Worm (Caenorhabditis elegans): ENCODE measurements around the gene gst-15.

Gene gst-15

ce11 chrII:13630690-13631089 is 17.7 kb upstream of the gst-15 start, which contains the start of the genes gst-17 and gst-18:
TSS of gene gst-17 (minus strand) at chrII:13630790.
TSS of gene gst-18 (minus strand) at chrII:13630887.
- TF ChIP-seq snpc-1.3 (tag; optimal IDR thresholded peaks at IDR 0.05; ENCODE audit: insufficient read depth), result no peak
- no peak for TF ChIP-seq pbrm-1 (GFP tag; IDR thresholded peaks at IDR 0.05)
- no peak for TF ChIP-seq him-1 (tag; optimal IDR thresholded peaks at IDR 0.05)
- no peak for TF ChIP-seq C06A6.2 (GFP tag; conservative IDR thresholded peaks at IDR 0.05)
- TF ChIP-seq ztf-28 (GFP tag; IDR thresholded peaks at IDR 0.05), result no peak
- no peak for TF ChIP-seq F55B11.4 (tag; optimal IDR thresholded peaks at IDR 0.05; ENCODE audit: borderline replicate concordance, insufficient read depth)
- TF ChIP-seq somi-1 (GFP tag; optimal IDR thresholded peaks at IDR 0.05), result no peak
- TF ChIP-seq nhr-120 (GFP tag; IDR thresholded peaks at IDR 0.05), result no peak
- no peak for TF ChIP-seq bed-1 (GFP tag; IDR thresholded peaks at IDR 0.05)
- no peak for TF ChIP-seq ztf-22 (GFP tag; optimal IDR thresholded peaks at IDR 0.05)
- no peak for TF ChIP-seq tbx-9 (tag; optimal IDR thresholded peaks at IDR 0.05; ENCODE audit: borderline replicate concordance)
- TF ChIP-seq ceh-79 (tag; optimal IDR thresholded peaks at IDR 0.05), result no peak

ce11 chrII:13627001-13627400 is 14.0 kb upstream of the gst-15 start, which contains the start of gene gst-19:
TSS of gene gst-19 (minus strand) at chrII:13627145.
- no peak for TF ChIP-seq ZK185.1 (tag; optimal IDR thresholded peaks at IDR 0.05; ENCODE audit: poor library complexity, severe bottlenecking)
- TF ChIP-seq lir-1 (GFP tag; conservative IDR thresholded peaks at IDR 0.05), result no peak
- TF ChIP-seq him-1 (tag; optimal IDR thresholded peaks at IDR 0.05), result no peak
- no peak for TF ChIP-seq hsf-1 (GFP tag; IDR thresholded peaks at IDR 0.05)

ce11 chrII:13624330-13624729 is 11.3 kb upstream of the gst-15 start, which contains the start of gene gst-16:
TSS of gene gst-16 (minus strand) at chrII:13624440.
- TF ChIP-seq lin-26 (GFP tag; IDR thresholded peaks at IDR 0.05) (no peak), nhr-27 (tag; optimal IDR thresholded peaks at IDR 0.05) (no peak), lag-1 (GFP tag; IDR thresholded peaks at IDR 0.05) (no peak), fkh-3 (tag; optimal IDR thresholded peaks at IDR 0.05) (no peak), lir-1 (GFP tag; conservative IDR thresholded peaks at IDR 0.05) (no peak), ztf-6 (GFP tag; IDR thresholded peaks at IDR 0.05) (no peak), let-526 (GFP tag; IDR thresholded peaks at IDR 0.05) (no peak), Y53F4B.3 (GFP tag; IDR thresholded peaks at IDR 0.05) (no peak), F39B2.1 (GFP tag; IDR thresholded peaks at IDR 0.05) (no peak)

- TF ChIP-seq madf-8 (GFP tag; conservative IDR thresholded peaks at IDR 0.05), result 0 out of 2 replicates have a peak, but pooled peaks have one; percentile 13
- peak; percentile 71 for TF ChIP-seq F33H1.4 (GFP tag; IDR thresholded peaks at IDR 0.05)
- TF ChIP-seq madf-6 (GFP tag; IDR thresholded peaks at IDR 0.05), result peak; percentile 67
Measured at ce11 chrII:13622179-13622578, 9.2 kb upstream of the gst-15 start.

- TF ChIP-seq lin-35 (GFP tag; optimal IDR thresholded peaks at IDR 0.05), result no peak
- no peak for TF ChIP-seq Y67H2A.10 (GFP tag; conservative IDR thresholded peaks at IDR 0.05)
- TF ChIP-seq nhr-80 (tag; optimal IDR thresholded peaks at IDR 0.05), result no peak
- no peak for TF ChIP-seq attf-3 (GFP tag; conservative IDR thresholded peaks at IDR 0.05)
- no peak for TF ChIP-seq ZK185.1 (tag; optimal IDR thresholded peaks at IDR 0.05; ENCODE audit: poor library complexity, severe bottlenecking)
- TF ChIP-seq egrh-3 (GFP tag; IDR thresholded peaks at IDR 0.05), result no peak
- TF ChIP-seq unc-62 (GFP tag; optimal IDR thresholded peaks at IDR 0.05), result no peak
- no peak for TF ChIP-seq nhr-27 (tag; optimal IDR thresholded peaks at IDR 0.05)
- TF ChIP-seq somi-1 (GFP tag; optimal IDR thresholded peaks at IDR 0.05), result no peak
- TF ChIP-seq lir-1 (GFP tag; conservative IDR thresholded peaks at IDR 0.05), result no peak
- TF ChIP-seq nhr-90 (tag; optimal IDR thresholded peaks at IDR 0.05), result no peak
- TF ChIP-seq ztf-25 (GFP tag; IDR thresholded peaks at IDR 0.05), result no peak
- no peak for TF ChIP-seq Y79H2A.3 (GFP tag; conservative IDR thresholded peaks at IDR 0.05)
- TF ChIP-seq chd-7 (tag; optimal IDR thresholded peaks at IDR 0.05), result no peak
Measured at ce11 chrII:13617808-13618207, 4.8 kb upstream of the gst-15 start, which contains the start of gene gst-12. TSS of gene gst-12 (minus strand) at chrII:13618061.

Data from whole organism, young adult.